Worm (Caenorhabditis elegans): Measurements from ENCODE around the gene pin-2.

pin-2 gene

ce11 chrIV:12811554-12811953, 17.9 kb downstream of the pin-2 start:
- TF ChIP-seq ztf-29 (GFP tag; IDR thresholded peaks at IDR 0.05): no peak
- no peak for TF ChIP-seq med-1 (GFP tag; optimal IDR thresholded peaks at IDR 0.05; ENCODE audit: insufficient read depth)
- TF ChIP-seq flt-1 (GFP tag; IDR thresholded peaks at IDR 0.05): no peak
- TF ChIP-seq ref-1 (GFP tag; conservative IDR thresholded peaks at IDR 0.05): no peak
- TF ChIP-seq ztf-23 (GFP tag; IDR thresholded peaks at IDR 0.05): no peak
- TF ChIP-seq cog-1 (tag; optimal IDR thresholded peaks at IDR 0.05): no peak
- TF ChIP-seq klf-2 (GFP tag; conservative IDR thresholded peaks at IDR 0.05): no peak
- no peak for TF ChIP-seq tab-1 (GFP tag; IDR thresholded peaks at IDR 0.05)
- TF ChIP-seq T22C8.4 (GFP tag; IDR thresholded peaks at IDR 0.05): no peak

ce11 chrIV:12813822-12814221, 20.2 kb downstream of the pin-2 start:
- TF ChIP-seq med-1 (GFP tag; optimal IDR thresholded peaks at IDR 0.05; ENCODE audit: insufficient read depth) (no peak), ztf-29 (GFP tag; IDR thresholded peaks at IDR 0.05) (no peak), cog-1 (tag; optimal IDR thresholded peaks at IDR 0.05) (no peak), flt-1 (GFP tag; IDR thresholded peaks at IDR 0.05) (no peak), klf-2 (GFP tag; conservative IDR thresholded peaks at IDR 0.05) (no peak), T22C8.4 (GFP tag; IDR thresholded peaks at IDR 0.05) (no peak), ztf-23 (GFP tag; IDR thresholded peaks at IDR 0.05) (no peak), ref-1 (GFP tag; conservative IDR thresholded peaks at IDR 0.05) (no peak), tab-1 (GFP tag; IDR thresholded peaks at IDR 0.05) (no peak)

ce11 chrIV:12816636-12817035, 23.0 kb downstream of the pin-2 start:
- TF ChIP-seq ztf-23 (GFP tag; IDR thresholded peaks at IDR 0.05) (no peak), med-1 (GFP tag; optimal IDR thresholded peaks at IDR 0.05; ENCODE audit: insufficient read depth) (no peak), tab-1 (GFP tag; IDR thresholded peaks at IDR 0.05) (no peak)

ce11 chrIV:12817539-12817938, 23.9 kb downstream of the pin-2 start:
- TF ChIP-seq ztf-29 (GFP tag; IDR thresholded peaks at IDR 0.05) (no peak), klf-2 (GFP tag; conservative IDR thresholded peaks at IDR 0.05) (no peak), flt-1 (GFP tag; IDR thresholded peaks at IDR 0.05) (no peak), T22C8.4 (GFP tag; IDR thresholded peaks at IDR 0.05) (no peak), tab-1 (GFP tag; IDR thresholded peaks at IDR 0.05) (no peak), ref-1 (GFP tag; conservative IDR thresholded peaks at IDR 0.05) (no peak), cog-1 (tag; optimal IDR thresholded peaks at IDR 0.05) (no peak), ztf-23 (GFP tag; IDR thresholded peaks at IDR 0.05) (no peak), med-1 (GFP tag; optimal IDR thresholded peaks at IDR 0.05; ENCODE audit: insufficient read depth) (no peak)

- TF ChIP-seq cog-1 (tag; optimal IDR thresholded peaks at IDR 0.05): no peak
- no peak for TF ChIP-seq tab-1 (GFP tag; IDR thresholded peaks at IDR 0.05)
- TF ChIP-seq med-1 (GFP tag; optimal IDR thresholded peaks at IDR 0.05; ENCODE audit: insufficient read depth): no peak
- no peak for TF ChIP-seq flt-1 (GFP tag; IDR thresholded peaks at IDR 0.05)
- no peak for TF ChIP-seq ref-1 (GFP tag; conservative IDR thresholded peaks at IDR 0.05)
- no peak for TF ChIP-seq T22C8.4 (GFP tag; IDR thresholded peaks at IDR 0.05)
- TF ChIP-seq ztf-23 (GFP tag; IDR thresholded peaks at IDR 0.05): no peak
- no peak for TF ChIP-seq ztf-29 (GFP tag; IDR thresholded peaks at IDR 0.05)
- TF ChIP-seq klf-2 (GFP tag; conservative IDR thresholded peaks at IDR 0.05): no peak
Measured at ce11 chrIV:12825304-12825703, 31.7 kb downstream of the pin-2 start, which contains the start of gene M02B1.4. TSS of gene M02B1.4 (minus strand) at chrIV:12825312.

ce11 chrIV:12830829-12831392, 37.3 kb downstream of the pin-2 start:
- TF ChIP-seq tab-1 (GFP tag; IDR thresholded peaks at IDR 0.05) (no peak), ref-1 (GFP tag; conservative IDR thresholded peaks at IDR 0.05) (no peak), med-1 (GFP tag; optimal IDR thresholded peaks at IDR 0.05; ENCODE audit: insufficient read depth) (no peak), klf-2 (GFP tag; conservative IDR thresholded peaks at IDR 0.05) (no peak), ztf-23 (GFP tag; IDR thresholded peaks at IDR 0.05) (no peak), flt-1 (GFP tag; IDR thresholded peaks at IDR 0.05) (no peak), T22C8.4 (GFP tag; IDR thresholded peaks at IDR 0.05) (no peak), ztf-29 (GFP tag; IDR thresholded peaks at IDR 0.05) (no peak)

ce11 chrIV:12831609-12832500, 38.2 kb downstream of the pin-2 start:
- TF ChIP-seq cog-1 (tag; optimal IDR thresholded peaks at IDR 0.05): no peak

ce11 chrIV:12833698-12834416, 40.2 kb downstream of the pin-2 start:
- TF ChIP-seq cog-1 (tag; optimal IDR thresholded peaks at IDR 0.05) (no peak), klf-2 (GFP tag; conservative IDR thresholded peaks at IDR 0.05) (no peak)

ce11 chrIV:12834417-12834731, 40.7 kb downstream of the pin-2 start:
- TF ChIP-seq ztf-23 (GFP tag; IDR thresholded peaks at IDR 0.05) (no peak), tab-1 (GFP tag; IDR thresholded peaks at IDR 0.05) (no peak), cog-1 (tag; optimal IDR thresholded peaks at IDR 0.05) (no peak), ztf-29 (GFP tag; IDR thresholded peaks at IDR 0.05) (no peak)

- no peak for TF ChIP-seq T22C8.4 (GFP tag; IDR thresholded peaks at IDR 0.05)
- TF ChIP-seq klf-2 (GFP tag; conservative IDR thresholded peaks at IDR 0.05): no peak
- TF ChIP-seq flt-1 (GFP tag; IDR thresholded peaks at IDR 0.05): no peak
- TF ChIP-seq ztf-29 (GFP tag; IDR thresholded peaks at IDR 0.05): no peak
- TF ChIP-seq cog-1 (tag; optimal IDR thresholded peaks at IDR 0.05): no peak
- TF ChIP-seq ztf-23 (GFP tag; IDR thresholded peaks at IDR 0.05): no peak
- no peak for TF ChIP-seq ref-1 (GFP tag; conservative IDR thresholded peaks at IDR 0.05)
- no peak for TF ChIP-seq tab-1 (GFP tag; IDR thresholded peaks at IDR 0.05)
Measured at ce11 chrIV:12835363-12835762, 41.7 kb downstream of the pin-2 start.
